Worm (Caenorhabditis elegans) whole organism, L4 larva: ENCODE measurements around the gene ugtp-1.

ENCODE experiments used
- lin-15B ChIP-seq: fragments of 150-350 bp; sonication (generic microtip); optimal IDR thresholded peaks from 3 replicates; lab custom pipeline; 2014; ENCODE audit warnings: missing biosample characterization, missing genetic modification characterization
- mep-1 ChIP-seq: fragments of 150-350 bp; sonication (generic microtip); optimal IDR thresholded peaks from 3 replicates; lab custom pipeline; 2014; ENCODE audit warnings: missing biosample characterization, missing genetic modification characterization
- nhr-42 ChIP-seq: fragments of 200-800 bp; sonication (Bioruptor generic); IDR thresholded peaks from 2 replicates; pipeline ENCODE4 v1.3.6; 2022; ENCODE audit warnings: missing genetic modification characterization, missing compliant biosample characterization
- nhr-48 ChIP-seq: sonication (generic microtip); optimal IDR thresholded peaks from 2 replicates; lab custom pipeline; 2016; ENCODE audit warnings: mild to moderate bottlenecking, missing genetic modification characterization, missing compliant biosample characterization
- nhr-76 ChIP-seq: fragments of 150-350 bp; optimal IDR thresholded peaks from 2 replicates; lab custom pipeline; 2014; ENCODE audit warnings: missing biosample characterization, missing genetic modification characterization
- snpc-4 ChIP-seq: fragments of 150-350 bp; optimal IDR thresholded peaks from 2 replicates; lab custom pipeline; 2014; ENCODE audit warnings: missing biosample characterization, missing genetic modification characterization
- unc-39 ChIP-seq: sonication (generic microtip); optimal IDR thresholded peaks from 2 replicates; lab custom pipeline; 2017; ENCODE audit warnings: missing biosample characterization, missing genetic modification characterization

ce11 chrIII:8737391-8737790, 13.1 kb downstream of the ugtp-1 start:
- TF ChIP-seq unc-39 (tag; lab: Kevin White, UChicago): no peak
- TF ChIP-seq nhr-42: no peak
- no peak for TF ChIP-seq nhr-76 (tag; lab: Kevin White, UChicago)
- TF ChIP-seq mep-1 (tag; lab: Kevin White, UChicago): no peak
- TF ChIP-seq snpc-4 (tag; lab: Kevin White, UChicago): no peak
- TF ChIP-seq nhr-48 (tag; lab: Kevin White, UChicago): no peak
- TF ChIP-seq lin-15B: no peak
